Worm (Caenorhabditis elegans) whole organism, midembryonic: Measurements from ENCODE around the gene srt-14.
"Not testable (repeated sequence)": the region's sequence is repeated elsewhere in the genome, so short reads cannot be mapped to it uniquely, and the experiment has no call there.

Experiments used
- T22C8.4 ChIP-seq: fragments of 200-800 bp; sonication (Bioruptor generic); IDR thresholded peaks from 2 replicates; pipeline ENCODE4 v1.3.6; 2022; ENCODE audit warnings: missing genetic modification characterization, missing compliant biosample characterization
- cog-1 ChIP-seq: sonication (generic microtip); optimal IDR thresholded peaks from 2 replicates; lab custom pipeline; 2016; ENCODE audit warnings: missing genetic modification characterization, missing compliant biosample characterization
- flt-1 ChIP-seq: fragments of 200-800 bp; sonication (Bioruptor generic); IDR thresholded peaks from 2 replicates; pipeline ENCODE4 v1.3.6; 2022; ENCODE audit warnings: missing genetic modification characterization, missing compliant biosample characterization
- klf-2 ChIP-seq: fragments of 200-800 bp; sonication (Bioruptor generic); conservative IDR thresholded peaks from 2 replicates; pipeline ENCODE4 v1.3.6; 2022; ENCODE audit warnings: missing genetic modification reagents, missing genetic modification characterization, missing compliant biosample characterization
- med-1 ChIP-seq: sonication (generic microtip); optimal IDR thresholded peaks from 2 replicates; lab custom pipeline; 2017; ENCODE audit warnings: missing genetic modification characterization, mild to moderate bottlenecking, missing compliant biosample characterization, antibody characterized with exemption, missing genetic modification reagents; ENCODE audit not compliant: insufficient read depth
- ref-1 ChIP-seq: fragments of 200-800 bp; sonication (Bioruptor generic); conservative IDR thresholded peaks from 2 replicates; pipeline ENCODE4 v1.3.6; 2022; ENCODE audit warnings: missing genetic modification reagents, missing genetic modification characterization, missing compliant biosample characterization
- ztf-29 ChIP-seq: fragments of 200-800 bp; sonication (Bioruptor generic); IDR thresholded peaks from 2 replicates; pipeline ENCODE4 v1.3.6; 2022; ENCODE audit warnings: missing genetic modification reagents, missing genetic modification characterization, missing compliant biosample characterization

DNA sequence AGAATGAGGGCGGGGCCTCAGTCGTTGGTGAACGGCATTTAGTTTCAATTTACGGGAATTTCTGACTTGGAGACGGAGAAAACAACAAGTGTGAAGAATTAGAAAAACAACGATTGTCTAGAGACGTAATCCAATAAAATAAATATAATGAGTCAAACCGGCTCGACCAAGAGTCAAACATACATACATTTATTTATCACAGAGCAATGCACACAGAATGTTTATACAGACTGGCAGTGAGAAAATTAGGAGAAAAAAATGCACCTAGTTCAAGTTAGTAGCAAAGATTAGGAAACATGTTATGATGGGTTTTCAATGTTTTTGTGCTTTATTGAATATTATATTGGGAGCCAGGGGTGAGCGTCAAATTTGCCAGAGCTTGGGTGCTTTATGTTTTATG is 22.4 kb upstream of the srt-14 start, which contains the start of gene srt-20:
- not testable (repeated sequence) for TF ChIP-seq ref-1; T22C8.4; med-1 (GFP tag; lab: Kevin White, UChicago); ztf-29; klf-2 (GFP tag; lab: Robert Waterston, UW); flt-1 (GFP tag; lab: Robert Waterston, UW); cog-1 (tag; lab: Kevin White, UChicago)
